Fruit fly (Drosophila melanogaster): ENCODE results near the gene CG10591.
A peak's percentile ranks its signal among the peaks of the same experiment; 100 is the strongest.

The CG10591 gene

dm6 chr3L:5630176-5630583 lies 30.7 kb upstream of the CG10591 start (continued):
- TF ChIP-seq gcm2 (GFP tag; optimal IDR thresholded peaks at IDR 0.05) (no peak), lov (optimal IDR thresholded peaks at IDR 0.05) (no peak), lov (GFP tag; IDR thresholded peaks at IDR 0.05) (no peak), grau (tag; optimal IDR thresholded peaks at IDR 0.05) (peak; percentile 26), Kr (GFP tag; optimal IDR thresholded peaks at IDR 0.05) (no peak), disco-r (GFP tag; optimal IDR thresholded peaks at IDR 0.05) (no peak), sd (tag; optimal IDR thresholded peaks at IDR 0.05) (no peak), Meics (GFP tag; optimal IDR thresholded peaks at IDR 0.05) (peak; percentile 33), CG4328 (GFP tag; optimal IDR thresholded peaks at IDR 0.05) (no peak), bab2 (GFP tag; optimal IDR thresholded peaks at IDR 0.05) (peak; percentile 73), CG10462 (GFP tag; optimal IDR thresholded peaks at IDR 0.05) (no peak), sqz (GFP tag; optimal IDR thresholded peaks at IDR 0.05) (no peak), CG6175 (GFP tag; IDR thresholded peaks at IDR 0.05) (no peak), H2.0 (GFP tag; IDR thresholded peaks at IDR 0.05) (no peak), CG18599 (GFP tag; optimal IDR thresholded peaks at IDR 0.05) (no peak), Sin3A (optimal IDR thresholded peaks at IDR 0.05) (no peak), insv (GFP tag; optimal IDR thresholded peaks at IDR 0.05) (no peak)

dm6 chr3L:5627816-5628215 lies 28.3 kb upstream of the CG10591 start:
- TF ChIP-seq ems (GFP tag; optimal IDR thresholded peaks at IDR 0.05) (no peak), knrl (GFP tag; IDR thresholded peaks at IDR 0.05; ENCODE audit: partially characterized antibody) (no peak), vvl (GFP tag; IDR thresholded peaks at IDR 0.05) (peak; percentile 41; the same call in 1 of the 2 replicates), CG2202 (tag; optimal IDR thresholded peaks at IDR 0.05) (peak; percentile 7), ham (GFP tag; IDR thresholded peaks at IDR 0.05) (no peak), Blimp-1 (GFP tag; optimal IDR thresholded peaks at IDR 0.05) (peak; percentile 100), CG17568 (GFP tag; optimal IDR thresholded peaks at IDR 0.05) (no peak), ind (GFP tag; optimal IDR thresholded peaks at IDR 0.05) (no peak), hth (optimal IDR thresholded peaks at IDR 0.05) (no peak), YL-1 (GFP tag; optimal IDR thresholded peaks at IDR 0.05) (no peak), psq (GFP tag; optimal IDR thresholded peaks at IDR 0.05) (peak; percentile 23), gce (GFP tag; IDR thresholded peaks at IDR 0.05) (no peak), tll (GFP tag; optimal IDR thresholded peaks at IDR 0.05) (no peak), lbe (GFP tag; optimal IDR thresholded peaks at IDR 0.05) (peak; percentile 30), Hr39 (optimal IDR thresholded peaks at IDR 0.05) (no peak), CG6791 (GFP tag; IDR thresholded peaks at IDR 0.05; ENCODE audit: partially characterized antibody) (no peak), sqz (GFP tag; optimal IDR thresholded peaks at IDR 0.05) (peak; percentile 42), CG33557 (GFP tag; optimal IDR thresholded peaks at IDR 0.05) (peak; percentile 88), CG14710 (tag; optimal IDR thresholded peaks at IDR 0.05) (peak; percentile 18), bsh (GFP tag; optimal IDR thresholded peaks at IDR 0.05) (peak in 1 of 2 experiments; percentile 30), Deaf1 (tag; optimal IDR thresholded peaks at IDR 0.05) (peak; percentile 19), Spps (tag; optimal IDR thresholded peaks at IDR 0.05) (peak; percentile 34), kni (GFP tag; optimal IDR thresholded peaks at IDR 0.05) (peak; percentile 89), cg (GFP tag; optimal IDR thresholded peaks at IDR 0.05) (peak; percentile 33), CG13424 (tag; optimal IDR thresholded peaks at IDR 0.05) (no peak)
